Worm (Caenorhabditis elegans) whole organism, mixed stage, embryonic: Measurements from ENCODE around the gene R12B2.3.

Source experiments
- bed-3 ChIP-seq: fragments of 200-800 bp; sonication (Bioruptor generic); optimal IDR thresholded peaks from 3 replicates; lab custom pipeline; 2018; ENCODE audit warnings: mild to moderate bottlenecking, missing genetic modification characterization, moderate library complexity, missing compliant biosample characterization
- blmp-1 ChIP-seq: fragments of 150-350 bp; optimal IDR thresholded peaks from 2 replicates; lab custom pipeline; 2014; ENCODE audit warnings: missing biosample characterization, missing genetic modification characterization
- ceh-39 ChIP-seq: fragments of 150-350 bp; optimal IDR thresholded peaks from 2 replicates; lab custom pipeline; 2014; ENCODE audit warnings: missing biosample characterization, missing genetic modification characterization
- ceh-83 ChIP-seq: fragments of 200-800 bp; sonication (Bioruptor generic); optimal IDR thresholded peaks from 2 replicates; lab custom pipeline; 2018; ENCODE audit warnings: mild to moderate bottlenecking, missing genetic modification characterization, missing compliant biosample characterization
- ces-1 ChIP-seq: fragments of 150-350 bp; optimal IDR thresholded peaks from 2 replicates; lab custom pipeline; 2014; ENCODE audit warnings: missing biosample characterization, missing genetic modification reagents, missing genetic modification characterization
- cnd-1 ChIP-seq: fragments of 200-800 bp; sonication (Bioruptor generic); optimal IDR thresholded peaks from 2 replicates; lab custom pipeline; 2018; ENCODE audit warnings: mild to moderate bottlenecking, missing genetic modification characterization, missing compliant biosample characterization
- drap-1 ChIP-seq: fragments of 200-800 bp; sonication (Bioruptor generic); optimal IDR thresholded peaks from 3 replicates; lab custom pipeline; 2018; ENCODE audit warnings: mild to moderate bottlenecking, missing genetic modification characterization, missing compliant biosample characterization
- ham-2 ChIP-seq: fragments of 200-800 bp; sonication (Bioruptor generic); optimal IDR thresholded peaks from 2 replicates; lab custom pipeline; 2018; ENCODE audit warnings: mild to moderate bottlenecking, missing genetic modification characterization, missing compliant biosample characterization
- hlh-1 ChIP-seq: fragments of 150-350 bp; optimal IDR thresholded peaks from 2 replicates; lab custom pipeline; 2014; ENCODE audit warnings: missing biosample characterization, missing genetic modification reagents, missing genetic modification characterization
- lin-13 ChIP-seq: fragments of 150-350 bp; optimal IDR thresholded peaks from 2 replicates; lab custom pipeline; 2014; ENCODE audit warnings: missing biosample characterization, missing genetic modification characterization
- lin-32 ChIP-seq: fragments of 200-800 bp; sonication (Bioruptor generic); optimal IDR thresholded peaks from 2 replicates; lab custom pipeline; 2018; ENCODE audit warnings: mild to moderate bottlenecking, missing genetic modification characterization, missing compliant biosample characterization
- lsy-2 ChIP-seq: fragments of 150-350 bp; optimal IDR thresholded peaks from 2 replicates; lab custom pipeline; 2014; ENCODE audit warnings: missing biosample characterization, missing genetic modification characterization
- mep-1 ChIP-seq: fragments of 150-350 bp; optimal IDR thresholded peaks from 2 replicates; lab custom pipeline; 2017; ENCODE audit warnings: missing biosample characterization, missing genetic modification reagents, missing genetic modification characterization, inconsistent platforms
- mls-2 ChIP-seq: sonication (generic microtip); optimal IDR thresholded peaks from 2 replicates; lab custom pipeline; 2016; ENCODE audit warnings: mild to moderate bottlenecking, missing genetic modification characterization, moderate library complexity, missing compliant biosample characterization
- nhr-12 ChIP-seq: fragments of 150-350 bp; optimal IDR thresholded peaks from 2 replicates; lab custom pipeline; 2014; ENCODE audit warnings: missing biosample characterization, missing genetic modification characterization
- nhr-2 ChIP-seq: fragments of 150-350 bp; optimal IDR thresholded peaks from 2 replicates; lab custom pipeline; 2014; ENCODE audit warnings: missing biosample characterization, missing genetic modification characterization
- nhr-237 ChIP-seq: fragments of 150-350 bp; optimal IDR thresholded peaks from 2 replicates; lab custom pipeline; 2014; ENCODE audit warnings: missing biosample characterization, missing genetic modification characterization
- nhr-76 ChIP-seq: sonication (generic microtip); optimal IDR thresholded peaks from 2 replicates; lab custom pipeline; 2017; ENCODE audit warnings: missing biosample characterization, missing genetic modification characterization
- pha-4 ChIP-seq: fragments of 150-350 bp; optimal IDR thresholded peaks from 2 replicates; lab custom pipeline; 2018; ENCODE audit warnings: missing biosample characterization, missing genetic modification reagents, missing genetic modification characterization
- tbx-8 ChIP-seq: fragments of 200-800 bp; sonication (Bioruptor generic); optimal IDR thresholded peaks from 2 replicates; lab custom pipeline; 2018; ENCODE audit warnings: mild to moderate bottlenecking, missing genetic modification characterization, moderate library complexity, missing compliant biosample characterization
- unc-120 ChIP-seq: sonication (generic microtip); optimal IDR thresholded peaks from 2 replicates; lab custom pipeline; 2017; ENCODE audit warnings: missing genetic modification characterization, missing compliant biosample characterization; ENCODE audit not compliant: poor library complexity, severe bottlenecking
- unc-39 ChIP-seq: fragments of 150-350 bp; optimal IDR thresholded peaks from 2 replicates; lab custom pipeline; 2014; ENCODE audit warnings: missing biosample characterization, missing genetic modification characterization
- unc-62 ChIP-seq: fragments of 150-350 bp; optimal IDR thresholded peaks from 2 replicates; lab custom pipeline; 2014; ENCODE audit warnings: missing biosample characterization, missing genetic modification reagents, missing genetic modification characterization
- zip-8 ChIP-seq: fragments of 150-350 bp; optimal IDR thresholded peaks from 2 replicates; lab custom pipeline; 2014; ENCODE audit warnings: missing biosample characterization, missing genetic modification characterization
- ztf-11 ChIP-seq: fragments of 150-350 bp; optimal IDR thresholded peaks from 2 replicates; lab custom pipeline; 2014; ENCODE audit warnings: missing biosample characterization, missing genetic modification characterization

The R12B2.3 gene

ce11 chrIII:5843662-5844061, 38.3 kb downstream of the R12B2.3 start:
- TF ChIP-seq tbx-8 (GFP tag; lab: Kevin White, UChicago) (no peak), blmp-1 (tag; lab: Kevin White, UChicago) (no peak), lin-13 (no peak), ceh-39 (tag; lab: Kevin White, UChicago) (no peak), nhr-2 (tag; lab: Kevin White, UChicago) (no peak), ham-2 (GFP tag; lab: Kevin White, UChicago) (no peak), nhr-76 (tag; lab: Kevin White, UChicago) (no peak), ces-1 (GFP tag; lab: Kevin White, UChicago) (no peak), mep-1 (tag; lab: Kevin White, UChicago) (no peak), cnd-1 (no peak), bed-3 (no peak), ceh-83 (GFP tag; lab: Kevin White, UChicago) (no peak), nhr-12 (tag; lab: Kevin White, UChicago) (no peak), unc-39 (tag; lab: Kevin White, UChicago) (no peak), lin-32 (GFP tag; lab: Kevin White, UChicago) (no peak), mls-2 (tag; lab: Kevin White, UChicago) (no peak), unc-62 (no peak), lsy-2 (no peak)
- TF ChIP-seq, all 35 proteins: peak for 0

ce11 chrIII:5845483-5845882, 40.1 kb downstream of the R12B2.3 start:
- TF ChIP-seq zip-8 (no peak), ces-1 (GFP tag; lab: Kevin White, UChicago) (peak; percentile 85)

- TF ChIP-seq ces-1 (GFP tag; lab: Kevin White, UChicago) (peak; percentile 39), ztf-11 (tag; lab: Kevin White, UChicago) (no peak)
Observed at ce11 chrIII:5846412-5846811, 41.0 kb downstream of the R12B2.3 start.

- TF ChIP-seq ztf-11 (tag; lab: Kevin White, UChicago) (no peak), ces-1 (GFP tag; lab: Kevin White, UChicago) (peak; percentile 57)
Observed at ce11 chrIII:5853240-5853639, 47.9 kb downstream of the R12B2.3 start, which contains the start of gene ddx-23. Gene ddx-23, minus strand, starts transcription at chrIII:5853269.

ce11 chrIII:5855637-5856179, 50.3 kb downstream of the R12B2.3 start, which contains the start of the genes cct-6 and alh-9:
Gene cct-6, minus strand, starts transcription at chrIII:5855687.
Gene alh-9, plus strand, starts transcription at chrIII:5856018.
- TF ChIP-seq hlh-1 (tag; lab: Kevin White, UChicago) (peak; percentile 49), lsy-2 (peak; percentile 83), unc-120 (tag; lab: Kevin White, UChicago) (peak; percentile 80), drap-1 (GFP tag; lab: Kevin White, UChicago) (no peak), nhr-237 (tag; lab: Kevin White, UChicago) (peak; percentile 75), pha-4 (tag; lab: Kevin White, UChicago) (peak; percentile 87), tbx-8 (GFP tag; lab: Kevin White, UChicago) (no peak), mls-2 (tag; lab: Kevin White, UChicago) (no peak), mep-1 (tag; lab: Kevin White, UChicago) (peak; percentile 89), ceh-39 (tag; lab: Kevin White, UChicago) (peak; percentile 44), lin-13 (peak; percentile 60), ces-1 (GFP tag; lab: Kevin White, UChicago) (peak; percentile 84)
- TF ChIP-seq, all 35 proteins: peak for 9
